Fruit fly (Drosophila melanogaster) whole organism, embryonic: ENCODE results near the gene CG10660.
A peak's percentile ranks its signal among the peaks of the same experiment; 100 is the strongest.

Source experiments
- Antp ChIP-seq: fragments of 200-800 bp; sonication (Bioruptor generic); optimal IDR thresholded peaks from 3 replicates; lab custom pipeline; 2016; ENCODE audit warnings: missing biosample characterization, missing genetic modification characterization
- CG10654 ChIP-seq: fragments of 200-800 bp; sonication (Bioruptor generic); optimal IDR thresholded peaks from 2 replicates; lab custom pipeline; 2016; ENCODE audit warnings: missing biosample characterization, missing genetic modification characterization
- CG10959 ChIP-seq: fragments of 200-800 bp; sonication (Bioruptor generic); IDR thresholded peaks from 2 replicates; pipeline ENCODE4 v1.3.6; 2022; ENCODE audit warnings: missing biosample characterization, missing genetic modification characterization
- CG11456 ChIP-seq: fragments of 200-800 bp; sonication (Bioruptor generic); IDR thresholded peaks from 3 replicates; pipeline ENCODE4 v1.3.6; 2022; ENCODE audit warnings: missing biosample characterization, missing genetic modification characterization
- CG11504 ChIP-seq: fragments of 200-800 bp; sonication (Bioruptor generic); optimal IDR thresholded peaks from 3 replicates; lab custom pipeline; 2019; ENCODE audit warnings: missing biosample characterization, mild to moderate bottlenecking, missing genetic modification characterization, moderate library complexity
- CG12155 ChIP-seq: fragments of 200-800 bp; sonication (Bioruptor generic); optimal IDR thresholded peaks from 3 replicates; lab custom pipeline; 2016; ENCODE audit warnings: missing biosample characterization, missing genetic modification characterization
- CG12391 ChIP-seq: fragments of 200-800 bp; sonication (Bioruptor generic); optimal IDR thresholded peaks from 3 replicates; lab custom pipeline; 2018; ENCODE audit warnings: missing biosample characterization, mild to moderate bottlenecking, missing genetic modification characterization, moderate library complexity
- CG12769 ChIP-seq: fragments of 200-800 bp; sonication (Bioruptor generic); optimal IDR thresholded peaks from 2 replicates; lab custom pipeline; 2019; ENCODE audit warnings: missing biosample characterization, mild to moderate bottlenecking, missing genetic modification characterization, moderate library complexity
- CG12942 ChIP-seq: fragments of 200-800 bp; sonication (Bioruptor generic); optimal IDR thresholded peaks from 3 replicates; lab custom pipeline; 2016; ENCODE audit warnings: missing biosample characterization, missing genetic modification characterization
- CG14441 ChIP-seq: fragments of 200-800 bp; sonication (Bioruptor generic); IDR thresholded peaks from 2 replicates; pipeline ENCODE4 v1.3.6; 2022; ENCODE audit warnings: missing biosample characterization, missing genetic modification characterization
- CG14860 ChIP-seq: fragments of 200-800 bp; sonication (Bioruptor generic); IDR thresholded peaks from 3 replicates; pipeline ENCODE4 v1.3.6; 2022; ENCODE audit warnings: missing biosample characterization, missing genetic modification characterization; ENCODE audit not compliant: partially characterized antibody
- CG15514 ChIP-seq: fragments of 200-800 bp; sonication (Bioruptor generic); optimal IDR thresholded peaks from 3 replicates; lab custom pipeline; 2017; ENCODE audit warnings: missing biosample characterization, missing genetic modification characterization, mild to moderate bottlenecking, moderate library complexity, missing genetic modification reagents
- CG15601 ChIP-seq: fragments of 200-800 bp; sonication (Bioruptor generic); optimal IDR thresholded peaks from 3 replicates; lab custom pipeline; 2019; ENCODE audit warnings: missing biosample characterization, mild to moderate bottlenecking, missing genetic modification characterization, moderate library complexity
- CG17829 ChIP-seq: fragments of 200-800 bp; optimal IDR thresholded peaks from 2 replicates; lab custom pipeline; 2019; ENCODE audit warnings: missing biosample characterization, mild to moderate bottlenecking, missing genetic modification characterization, moderate library complexity
- CG18011 ChIP-seq: fragments of 200-800 bp; sonication (Bioruptor generic); optimal IDR thresholded peaks from 2 replicates; lab custom pipeline; 2017; ENCODE audit warnings: missing biosample characterization, missing genetic modification characterization, mild to moderate bottlenecking, moderate library complexity, missing genotype
- CG2129 ChIP-seq: fragments of 200-800 bp; sonication (Bioruptor generic); IDR thresholded peaks from 2 replicates; pipeline ENCODE4 v1.3.6; 2022; ENCODE audit warnings: missing biosample characterization, missing genetic modification characterization; ENCODE audit not compliant: partially characterized antibody
- CG4282 ChIP-seq: fragments of 200-800 bp; sonication (Bioruptor generic); optimal IDR thresholded peaks from 2 replicates; lab custom pipeline; 2016; ENCODE audit warnings: missing biosample characterization, missing genetic modification characterization
- CG4617 ChIP-seq: fragments of 200-800 bp; sonication (Bioruptor generic); optimal IDR thresholded peaks from 3 replicates; lab custom pipeline; 2016; ENCODE audit warnings: missing biosample characterization, missing genetic modification characterization, borderline replicate concordance
- CG5245 ChIP-seq: fragments of 200-800 bp; sonication (Bioruptor generic); optimal IDR thresholded peaks from 3 replicates; lab custom pipeline; 2016; ENCODE audit warnings: missing biosample characterization, missing genetic modification characterization
- CG6654 ChIP-seq: fragments of 200-800 bp; sonication (Bioruptor generic); optimal IDR thresholded peaks from 2 replicates; lab custom pipeline; 2017; ENCODE audit warnings: missing biosample characterization, mild to moderate bottlenecking, missing genetic modification characterization
- CG7372 ChIP-seq: fragments of 200-800 bp; sonication (Bioruptor generic); IDR thresholded peaks from 2 replicates; pipeline ENCODE4 v1.3.6; 2022; ENCODE audit warnings: missing biosample characterization, missing genetic modification characterization
- CG9215 ChIP-seq: fragments of 200-800 bp; sonication (Bioruptor generic); IDR thresholded peaks from 2 replicates; pipeline ENCODE4 v1.3.6; 2022; ENCODE audit warnings: missing biosample characterization, missing genetic modification characterization
- CG9797 ChIP-seq: fragments of 200-800 bp; sonication (Bioruptor generic); optimal IDR thresholded peaks from 3 replicates; lab custom pipeline; 2018; ENCODE audit warnings: missing biosample characterization, mild to moderate bottlenecking, missing genetic modification characterization
- CTCF ChIP-seq: fragments of 200-800 bp; sonication (Bioruptor generic); optimal IDR thresholded peaks from 2 replicates; lab custom pipeline; 2017; ENCODE audit warnings: missing biosample characterization, mild to moderate bottlenecking, missing genetic modification characterization, moderate library complexity
- CkIIα-i1 ChIP-seq: fragments of 200-800 bp; sonication (Bioruptor generic); IDR thresholded peaks from 2 replicates; pipeline ENCODE4 v1.3.6; 2022; ENCODE audit warnings: missing biosample characterization, missing genetic modification characterization
- Dip3 ChIP-seq: fragments of 200-800 bp; sonication (Bioruptor generic); optimal IDR thresholded peaks from 3 replicates; lab custom pipeline; 2016; ENCODE audit warnings: missing biosample characterization, missing genetic modification characterization
- Elba2 ChIP-seq: fragments of 200-800 bp; sonication (Bioruptor generic); optimal IDR thresholded peaks from 3 replicates; lab custom pipeline; 2016; ENCODE audit warnings: missing biosample characterization, missing genetic modification characterization
- Fer3 ChIP-seq: fragments of 200-800 bp; sonication (Bioruptor generic); optimal IDR thresholded peaks from 2 replicates; lab custom pipeline; 2018; ENCODE audit warnings: missing biosample characterization, mild to moderate bottlenecking, missing genetic modification characterization, moderate library complexity
- Jarid2 ChIP-seq: fragments of 200-800 bp; sonication (Bioruptor generic); optimal IDR thresholded peaks from 3 replicates; lab custom pipeline; 2017; ENCODE audit warnings: mild to moderate bottlenecking, missing biosample characterization, missing genetic modification reagents, missing genetic modification characterization
- Med ChIP-seq: fragments of 200-800 bp; sonication (Bioruptor generic); peaks from one replicate; lab custom pipeline; 2016; ENCODE audit warnings: missing biosample characterization, missing genetic modification characterization, mild to moderate bottlenecking, inconsistent platforms, moderate library complexity
- Neu2 ChIP-seq: fragments of 200-800 bp; sonication (Bioruptor generic); optimal IDR thresholded peaks from 3 replicates; lab custom pipeline; 2016; ENCODE audit warnings: missing biosample characterization, missing genetic modification characterization, borderline replicate concordance
- Nf-YC ChIP-seq: fragments of 200-800 bp; optimal IDR thresholded peaks from 3 replicates; lab custom pipeline; 2019; ENCODE audit warnings: missing biosample characterization, mild to moderate bottlenecking, missing genetic modification characterization, moderate library complexity
- Sin3A ChIP-seq: fragments of >200 bp; optimal IDR thresholded peaks from 2 replicates; lab custom pipeline; 2018
- Stat92E ChIP-seq, 3 experiments: fragments of >200 bp in 2 of 3; fragments of 200-800 bp in 1 of 3; sonication (Bioruptor generic) in 1 of 3; optimal IDR thresholded peaks; 2 replicates each; lab custom pipeline; 2017 to 2019; ENCODE audit warnings: missing biosample characterization in 3 of 3, missing genetic modification characterization in 3 of 3, mild to moderate bottlenecking in 1 of 3, moderate library complexity in 1 of 3
- YL-1 ChIP-seq: fragments of 200-800 bp; sonication (Bioruptor generic); optimal IDR thresholded peaks from 3 replicates; lab custom pipeline; 2017; ENCODE audit warnings: missing biosample characterization, mild to moderate bottlenecking, missing genetic modification characterization
- crc ChIP-seq: fragments of 200-800 bp; sonication (Bioruptor generic); optimal IDR thresholded peaks from 2 replicates; lab custom pipeline; 2016; ENCODE audit warnings: missing biosample characterization, missing genetic modification characterization
- ewg ChIP-seq: fragments of 200-800 bp; sonication (Bioruptor generic); optimal IDR thresholded peaks from 3 replicates; lab custom pipeline; 2017; ENCODE audit warnings: mild to moderate bottlenecking, missing biosample characterization, missing genetic modification reagents, missing genetic modification characterization
- fd102C ChIP-seq: fragments of 200-800 bp; sonication (Bioruptor generic); optimal IDR thresholded peaks from 2 replicates; lab custom pipeline; 2018; ENCODE audit warnings: missing biosample characterization, mild to moderate bottlenecking, missing genetic modification characterization, moderate library complexity
- hb ChIP-seq: fragments of 200-800 bp; sonication (Bioruptor generic); IDR thresholded peaks from 3 replicates; pipeline ENCODE4 v1.3.6; 2022; ENCODE audit warnings: missing biosample characterization, missing genetic modification characterization; ENCODE audit not compliant: partially characterized antibody
- jumu ChIP-seq: fragments of 200-800 bp; sonication (Bioruptor generic); optimal IDR thresholded peaks from 3 replicates; lab custom pipeline; 2016; ENCODE audit warnings: missing biosample characterization, missing genetic modification characterization
- nerfin-1 ChIP-seq: fragments of 200-800 bp; sonication (Bioruptor generic); optimal IDR thresholded peaks from 3 replicates; lab custom pipeline; 2019; ENCODE audit warnings: missing biosample characterization, mild to moderate bottlenecking, missing genetic modification characterization, moderate library complexity
- onecut ChIP-seq: fragments of 200-800 bp; sonication (Bioruptor generic); IDR thresholded peaks from 2 replicates; pipeline ENCODE4 v1.3.6; 2022; ENCODE audit warnings: missing biosample characterization, missing genetic modification characterization
- ro ChIP-seq: fragments of 200-800 bp; sonication (Bioruptor generic); IDR thresholded peaks from 2 replicates; pipeline ENCODE4 v1.3.6; 2022; ENCODE audit warnings: missing biosample characterization, missing genetic modification characterization
- stwl ChIP-seq: fragments of 200-800 bp; sonication (Bioruptor generic); optimal IDR thresholded peaks from 3 replicates; lab custom pipeline; 2018; ENCODE audit warnings: missing biosample characterization, mild to moderate bottlenecking, missing genetic modification characterization, moderate library complexity
- tap ChIP-seq: fragments of 200-800 bp; optimal IDR thresholded peaks from 3 replicates; lab custom pipeline; 2019; ENCODE audit warnings: missing biosample characterization, mild to moderate bottlenecking, missing genetic modification characterization, moderate library complexity
- tgo ChIP-seq: fragments of 200-800 bp; sonication (Bioruptor generic); IDR thresholded peaks from 3 replicates; pipeline ENCODE4 v1.3.6; 2022; ENCODE audit warnings: missing biosample characterization, missing genetic modification characterization
- zfh1 ChIP-seq: fragments of 200-800 bp; sonication (Bioruptor generic); IDR thresholded peaks from 3 replicates; pipeline ENCODE4 v1.3.6; 2022; ENCODE audit warnings: missing biosample characterization, missing genetic modification characterization

The CG10660 gene

dm6 chr3L:12484948-12485347, 5.5 kb downstream of the CG10660 start, which contains the start of gene CG10663 (continued):
- TF ChIP-seq Fer3 (tag; lab: Kevin White, UChicago), result no peak
- TF ChIP-seq CG11504 (tag; lab: Kevin White, UChicago), result peak; percentile 85

DNA sequence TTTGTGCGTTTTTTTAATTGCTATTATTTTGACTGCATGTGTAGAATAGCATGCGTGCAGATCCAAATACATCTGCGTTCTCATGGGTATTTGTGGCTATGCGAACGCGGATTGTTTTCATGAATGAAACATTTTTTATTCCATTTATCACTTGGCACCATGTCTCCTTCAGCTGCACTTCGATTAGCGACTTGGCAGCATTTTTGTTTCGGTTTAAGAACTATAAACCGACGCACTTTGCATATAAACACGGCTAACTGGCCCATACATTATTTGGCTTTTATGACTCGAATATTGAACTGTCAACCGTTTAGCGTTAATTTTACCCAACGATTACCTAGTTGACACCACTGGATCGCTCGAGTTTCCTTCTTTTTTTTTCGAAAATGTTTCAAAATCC, 6.0 kb downstream of the CG10660 start:
- TF ChIP-seq Stat92E (GFP tag; optimal IDR thresholded peaks at IDR 0.05; lab: Kevin White, UChicago) (no peak), stwl (tag; lab: Kevin White, UChicago) (peak; percentile 10)

dm6 chr3L:12482917-12483316, 7.6 kb downstream of the CG10660 start:
- TF ChIP-seq CG11456 (GFP tag; lab: Robert Waterston, UW) (no peak), CG7372 (peak; percentile 41), CG15601 (tag; lab: Kevin White, UChicago) (peak; percentile 49), CG15514 (GFP tag; lab: Kevin White, UChicago) (peak; percentile 43), Sin3A (lab: Kevin White, UChicago) (no peak), CG12391 (tag; lab: Kevin White, UChicago) (peak; percentile 81), CTCF (GFP tag; lab: Kevin White, UChicago) (no peak), tap (peak; percentile 16), CG9215 (GFP tag; lab: Robert Waterston, UW) (peak; percentile 57), ewg (GFP tag; lab: Kevin White, UChicago) (peak; percentile 64), onecut (peak; percentile 50), Dip3 (GFP tag; lab: Kevin White, UChicago) (peak; percentile 14), CG6654 (peak; percentile 20), CG10959 (GFP tag; lab: Robert Waterston, UW) (no peak), Nf-YC (tag; lab: Kevin White, UChicago) (peak; percentile 72), CG18011 (GFP tag; lab: Kevin White, UChicago) (peak; percentile 7), hb (GFP tag; lab: Robert Waterston, UW) (no peak), CG2129 (GFP tag; lab: Robert Waterston, UW) (no peak), tgo (GFP tag; lab: Robert Waterston, UW) (peak; percentile 80), ro (no peak; the same call in 1 of the 2 replicates), zfh1 (GFP tag; lab: Robert Waterston, UW) (peak; percentile 72; the same call in 2 of the 3 replicates), CG12155 (GFP tag; lab: Kevin White, UChicago) (peak; percentile 16), jumu (GFP tag; lab: Kevin White, UChicago) (peak; percentile 22), Jarid2 (peak; percentile 38), CG14441 (GFP tag; lab: Robert Waterston, UW) (peak; percentile 60), Neu2 (GFP tag; lab: Kevin White, UChicago) (no peak), YL-1 (GFP tag; lab: Kevin White, UChicago) (peak; percentile 7), CG12942 (peak; percentile 64), CG5245 (peak; percentile 36), nerfin-1 (tag; lab: Kevin White, UChicago) (peak; percentile 75), Elba2 (GFP tag; lab: Kevin White, UChicago) (no peak), CG9797 (no peak), CG12769 (tag; lab: Kevin White, UChicago) (no peak), CG4617 (GFP tag; lab: Kevin White, UChicago) (peak; percentile 23), CkIIα-i1 (no peak), Antp (GFP tag; lab: Kevin White, UChicago) (peak; percentile 23), CG14860 (GFP tag; lab: Robert Waterston, UW) (no peak), fd102C (GFP tag; lab: Kevin White, UChicago) (no peak), CG4282 (GFP tag; lab: Kevin White, UChicago) (no peak), crc (peak; percentile 30), CG17829 (tag; lab: Kevin White, UChicago) (peak; percentile 80), Med (GFP tag; lab: Kevin White, UChicago) (peak; percentile 79), CG10654 (GFP tag; lab: Kevin White, UChicago) (peak; percentile 48)
